Worm (Caenorhabditis elegans) whole organism, late embryonic: ENCODE data around the gene Y51H4A.936.
A peak's percentile ranks its signal among the peaks of the same experiment; 100 is the strongest.
"Not testable (repeated sequence)": the region's sequence is repeated elsewhere in the genome, so short reads cannot be mapped to it uniquely, and the experiment has no call there.

Source experiments
- C08G9.2 ChIP-seq: sonication (generic microtip); optimal IDR thresholded peaks from 2 replicates; lab custom pipeline; 2016; ENCODE audit warnings: mild to moderate bottlenecking, missing genetic modification characterization, moderate library complexity, missing compliant biosample characterization
- K02D7.2 ChIP-seq: sonication (generic microtip); optimal IDR thresholded peaks from 2 replicates; lab custom pipeline; 2017; ENCODE audit warnings: mild to moderate bottlenecking, missing genetic modification characterization, missing compliant biosample characterization
- K09A11.1 ChIP-seq: sonication (generic microtip); optimal IDR thresholded peaks from 2 replicates; lab custom pipeline; 2017; ENCODE audit warnings: antibody characterized with exemption, mild to moderate bottlenecking, missing genetic modification characterization, missing compliant biosample characterization; ENCODE audit not compliant: insufficient read depth
- Y22D7AL.16 ChIP-seq: sonication (generic microtip); optimal IDR thresholded peaks from 2 replicates; lab custom pipeline; 2016; ENCODE audit warnings: missing genetic modification characterization, missing compliant biosample characterization
- ahr-1 ChIP-seq: sonication (generic microtip); optimal IDR thresholded peaks from 2 replicates; lab custom pipeline; 2016; ENCODE audit warnings: missing genetic modification characterization, missing compliant biosample characterization
- ceh-14 ChIP-seq: sonication (generic microtip); optimal IDR thresholded peaks from 2 replicates; lab custom pipeline; 2016; ENCODE audit warnings: missing genotype, missing genetic modification characterization, missing compliant biosample characterization
- ceh-18 ChIP-seq: sonication (generic microtip); optimal IDR thresholded peaks from 2 replicates; lab custom pipeline; 2016; ENCODE audit warnings: missing genetic modification characterization, missing compliant biosample characterization
- ceh-30 ChIP-seq: fragments of 150-350 bp; optimal IDR thresholded peaks from 2 replicates; lab custom pipeline; 2014; ENCODE audit warnings: missing biosample characterization, missing genetic modification characterization
- ceh-34 ChIP-seq: sonication (generic microtip); optimal IDR thresholded peaks from 2 replicates; lab custom pipeline; 2016; ENCODE audit warnings: mild to moderate bottlenecking, missing genetic modification characterization, missing compliant biosample characterization
- ceh-45 ChIP-seq: fragments of 200-800 bp; sonication (Bioruptor generic); IDR thresholded peaks from 2 replicates; pipeline ENCODE4 v1.3.6; 2022; ENCODE audit warnings: missing genetic modification reagents, missing genetic modification characterization, missing compliant biosample characterization
- ceh-48 ChIP-seq: sonication (generic microtip); optimal IDR thresholded peaks from 2 replicates; lab custom pipeline; 2016; ENCODE audit warnings: missing genetic modification characterization, inconsistent platforms, missing compliant biosample characterization
- ceh-9 ChIP-seq: sonication (generic microtip); optimal IDR thresholded peaks from 2 replicates; lab custom pipeline; 2016; ENCODE audit warnings: mild to moderate bottlenecking, missing genetic modification characterization, inconsistent platforms, missing compliant biosample characterization
- dmd-4 ChIP-seq: sonication (generic microtip); optimal IDR thresholded peaks from 2 replicates; lab custom pipeline; 2016; ENCODE audit warnings: borderline replicate concordance, missing genetic modification characterization, missing compliant biosample characterization
- elt-2 ChIP-seq: sonication (generic microtip); optimal IDR thresholded peaks from 2 replicates; lab custom pipeline; 2016; ENCODE audit warnings: missing genetic modification reagents, missing genetic modification characterization, missing compliant biosample characterization
- elt-4 ChIP-seq: sonication (generic microtip); optimal IDR thresholded peaks from 2 replicates; lab custom pipeline; 2016; ENCODE audit warnings: missing genetic modification characterization, missing compliant biosample characterization
- ets-4 ChIP-seq: sonication (generic microtip); optimal IDR thresholded peaks from 2 replicates; lab custom pipeline; 2016; ENCODE audit warnings: missing genetic modification characterization, missing compliant biosample characterization
- fax-1 ChIP-seq: sonication (generic microtip); optimal IDR thresholded peaks from 2 replicates; lab custom pipeline; 2016; ENCODE audit warnings: missing genotype, missing genetic modification characterization, missing compliant biosample characterization
- lin-11 ChIP-seq: fragments of 200-800 bp; sonication (Bioruptor generic); optimal IDR thresholded peaks from 2 replicates; lab custom pipeline; 2018; ENCODE audit warnings: mild to moderate bottlenecking, missing genetic modification characterization, missing compliant biosample characterization
- mec-3 ChIP-seq: sonication (generic microtip); optimal IDR thresholded peaks from 2 replicates; lab custom pipeline; 2016; ENCODE audit warnings: borderline replicate concordance, missing genetic modification characterization, missing compliant biosample characterization
- nfya-1 ChIP-seq: sonication (generic microtip); optimal IDR thresholded peaks from 2 replicates; lab custom pipeline; 2017; ENCODE audit warnings: missing genetic modification characterization, mild to moderate bottlenecking, missing compliant biosample characterization, antibody characterized with exemption, moderate library complexity
- pag-3 ChIP-seq: sonication (generic microtip); optimal IDR thresholded peaks from 2 replicates; lab custom pipeline; 2016; ENCODE audit warnings: missing compliant biosample characterization, missing genetic modification characterization, borderline replicate concordance
- pax-1 ChIP-seq: fragments of 150-350 bp; optimal IDR thresholded peaks from 2 replicates; lab custom pipeline; 2014; ENCODE audit warnings: missing biosample characterization, missing genetic modification characterization
- pha-2 ChIP-seq: sonication (generic microtip); optimal IDR thresholded peaks from 2 replicates; lab custom pipeline; 2017; ENCODE audit warnings: mild to moderate bottlenecking, missing genetic modification characterization, missing compliant biosample characterization
- ref-2 ChIP-seq: sonication (generic microtip); optimal IDR thresholded peaks from 2 replicates; lab custom pipeline; 2016; ENCODE audit warnings: missing genetic modification characterization, missing compliant biosample characterization
- ttx-3 ChIP-seq: sonication (generic microtip); optimal IDR thresholded peaks from 2 replicates; lab custom pipeline; 2016; ENCODE audit warnings: missing genetic modification reagents, missing genetic modification characterization, missing compliant biosample characterization
- unc-55 ChIP-seq: sonication (generic microtip); optimal IDR thresholded peaks from 2 replicates; lab custom pipeline; 2017; ENCODE audit warnings: missing biosample characterization, missing genetic modification reagents, missing genetic modification characterization
- unc-86 ChIP-seq: sonication (generic microtip); optimal IDR thresholded peaks from 2 replicates; lab custom pipeline; 2016; ENCODE audit warnings: missing genetic modification characterization, missing compliant biosample characterization
- zip-5 ChIP-seq: sonication (generic microtip); optimal IDR thresholded peaks from 2 replicates; lab custom pipeline; 2016; ENCODE audit warnings: missing genetic modification characterization, missing compliant biosample characterization

Y51H4A.936 gene

DNA sequence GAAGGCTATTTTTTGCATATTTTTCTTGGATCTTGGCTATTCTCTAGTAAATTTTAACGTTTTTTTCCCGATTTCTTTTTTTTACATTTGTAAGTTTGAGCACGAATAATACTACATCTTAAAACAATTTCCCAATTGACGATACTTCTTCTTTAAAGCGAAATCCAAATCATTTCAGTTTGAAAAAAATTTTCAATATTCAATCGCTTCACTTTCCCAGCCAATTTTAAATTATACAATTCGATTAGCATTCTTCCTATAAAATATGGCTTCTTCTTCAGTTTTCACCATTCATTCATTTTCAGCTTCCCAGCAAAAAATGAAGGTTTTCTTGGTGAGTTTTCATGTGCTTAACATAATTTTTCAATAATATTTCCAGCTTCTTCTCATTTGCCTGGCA, 3.3 kb upstream of the Y51H4A.936 start, which contains the start of gene fip-7:
TSS of gene fip-7 (plus strand) at position 301 of the 400 bp plus-strand sequence.
- TF ChIP-seq unc-86, elt-4, elt-2 (tag; lab: Kevin White, UChicago): not testable (repeated sequence)
- TF ChIP-seq, all 69 proteins: peak for 0; not testable (repeated sequence) for 69

DNA sequence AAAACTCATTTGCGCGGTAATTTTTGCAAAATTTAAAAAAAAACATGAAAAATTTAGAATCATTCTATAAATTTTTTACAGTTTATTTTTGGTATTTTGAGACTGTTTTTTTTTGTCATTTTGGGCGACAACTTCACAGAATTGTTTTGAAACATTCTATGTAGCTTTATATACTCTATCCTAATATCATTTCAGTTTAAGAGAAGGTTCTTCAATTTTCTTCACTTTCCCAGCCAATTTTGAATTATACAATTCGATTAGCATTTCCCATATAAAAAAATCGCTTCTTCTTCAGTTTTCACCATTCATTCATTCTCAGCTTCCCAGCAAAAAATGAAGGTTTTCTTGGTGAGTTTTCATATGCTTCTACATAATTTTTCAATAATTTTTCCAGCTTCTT, 1.5 kb upstream of the Y51H4A.936 start, which contains the start of gene fipr-28:
TSS of gene fipr-28 (plus strand) at position 301 of the 400 bp plus-strand sequence.
- no peak for TF ChIP-seq dmd-4 (tag; lab: Kevin White, UChicago)
- TF ChIP-seq fax-1: no peak
- no peak for TF ChIP-seq ref-2 (tag; lab: Kevin White, UChicago)
- no peak for TF ChIP-seq K02D7.2
- no peak for TF ChIP-seq ceh-14 (tag; lab: Kevin White, UChicago)
- no peak for TF ChIP-seq ceh-45 (GFP tag; lab: Robert Waterston, UW)
- TF ChIP-seq Y22D7AL.16 (tag; lab: Kevin White, UChicago): no peak
- TF ChIP-seq, all 69 proteins: peak for 0

DNA sequence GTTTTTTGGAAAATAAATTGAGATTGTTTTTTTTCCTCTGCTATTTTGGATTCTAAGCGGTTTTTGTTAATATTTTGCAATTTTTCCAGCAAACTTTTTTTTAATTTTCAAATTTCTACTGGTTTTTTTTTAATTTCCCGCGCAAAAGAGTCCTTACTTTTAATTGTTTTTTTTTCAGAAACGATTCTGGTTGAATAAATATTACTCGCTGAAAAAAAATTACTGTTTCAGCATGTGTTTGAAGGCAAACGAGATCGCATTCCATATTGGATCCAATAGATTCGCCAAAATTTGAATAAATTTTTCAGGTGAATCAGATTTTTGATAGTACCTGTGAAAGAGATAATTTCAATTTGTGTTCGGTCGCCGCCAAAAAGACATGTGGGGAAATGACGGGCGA, 625 bp downstream of the Y51H4A.936 start:
- no peak for TF ChIP-seq nfya-1
- no peak for TF ChIP-seq dmd-4 (tag; lab: Kevin White, UChicago)
- no peak for TF ChIP-seq ceh-30 (tag; lab: Kevin White, UChicago)
- TF ChIP-seq pha-2 (tag; lab: Kevin White, UChicago): no peak
- TF ChIP-seq lin-11 (tag; lab: Kevin White, UChicago): no peak
- no peak for TF ChIP-seq ttx-3 (tag; lab: Kevin White, UChicago)
- TF ChIP-seq pax-1 (tag; lab: Kevin White, UChicago): no peak
- TF ChIP-seq pag-3: no peak
- TF ChIP-seq unc-55 (GFP tag; lab: Kevin White, UChicago): no peak
- no peak for TF ChIP-seq ahr-1 (tag; lab: Kevin White, UChicago)
- TF ChIP-seq zip-5: no peak
- TF ChIP-seq ceh-18 (tag; lab: Kevin White, UChicago): no peak
- no peak for TF ChIP-seq ceh-48 (tag; lab: Kevin White, UChicago)

DNA sequence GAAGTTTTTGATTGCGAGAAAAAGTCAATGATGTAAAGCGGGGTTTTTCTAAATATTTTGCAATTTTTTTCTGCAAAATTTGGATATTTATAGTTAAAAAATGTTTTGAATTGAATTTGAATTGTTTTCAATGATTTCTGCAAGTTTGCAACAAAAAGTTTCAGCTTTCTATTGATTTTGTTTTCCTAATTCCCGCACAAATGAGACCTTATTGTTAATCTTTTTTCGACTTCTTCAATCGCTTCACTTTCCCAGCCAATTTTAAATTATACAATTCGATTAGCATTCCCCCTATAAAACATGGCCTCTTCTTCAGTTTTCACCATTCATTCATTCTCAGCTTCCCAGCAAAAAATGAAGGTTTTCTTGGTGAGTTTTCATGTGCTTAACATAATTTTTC, 1.4 kb downstream of the Y51H4A.936 start, which contains the start of gene fipr-27:
TSS of gene fipr-27 (plus strand) at position 301 of the 400 bp plus-strand sequence.
- no peak for TF ChIP-seq ceh-48 (tag; lab: Kevin White, UChicago)

DNA sequence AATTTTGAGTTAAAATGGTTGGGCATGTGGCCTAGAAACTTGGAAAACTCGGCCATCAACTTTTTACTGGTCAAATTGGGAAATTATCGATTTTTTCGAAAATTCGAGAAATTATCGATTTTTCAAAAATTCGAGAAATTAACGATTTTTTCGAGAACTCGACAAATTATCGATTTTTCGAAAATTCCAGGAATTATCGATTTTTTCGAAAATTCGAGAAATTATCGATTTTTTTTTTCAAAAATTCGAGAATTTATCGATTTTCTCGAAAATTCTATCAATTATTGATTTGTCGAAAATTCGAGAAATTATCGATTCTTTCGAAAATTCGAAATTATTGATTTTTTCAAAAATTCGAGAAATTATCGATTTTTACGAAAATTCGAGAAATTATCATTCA, 14.6 kb downstream of the Y51H4A.936 start:
- TF ChIP-seq ceh-9 (tag; lab: Kevin White, UChicago): no peak
- no peak for TF ChIP-seq mec-3
- no peak for TF ChIP-seq ets-4 (tag; lab: Kevin White, UChicago)
- peak; percentile 81 for TF ChIP-seq ceh-48 (tag; lab: Kevin White, UChicago)
- TF ChIP-seq C08G9.2 (tag; lab: Kevin White, UChicago): no peak

DNA sequence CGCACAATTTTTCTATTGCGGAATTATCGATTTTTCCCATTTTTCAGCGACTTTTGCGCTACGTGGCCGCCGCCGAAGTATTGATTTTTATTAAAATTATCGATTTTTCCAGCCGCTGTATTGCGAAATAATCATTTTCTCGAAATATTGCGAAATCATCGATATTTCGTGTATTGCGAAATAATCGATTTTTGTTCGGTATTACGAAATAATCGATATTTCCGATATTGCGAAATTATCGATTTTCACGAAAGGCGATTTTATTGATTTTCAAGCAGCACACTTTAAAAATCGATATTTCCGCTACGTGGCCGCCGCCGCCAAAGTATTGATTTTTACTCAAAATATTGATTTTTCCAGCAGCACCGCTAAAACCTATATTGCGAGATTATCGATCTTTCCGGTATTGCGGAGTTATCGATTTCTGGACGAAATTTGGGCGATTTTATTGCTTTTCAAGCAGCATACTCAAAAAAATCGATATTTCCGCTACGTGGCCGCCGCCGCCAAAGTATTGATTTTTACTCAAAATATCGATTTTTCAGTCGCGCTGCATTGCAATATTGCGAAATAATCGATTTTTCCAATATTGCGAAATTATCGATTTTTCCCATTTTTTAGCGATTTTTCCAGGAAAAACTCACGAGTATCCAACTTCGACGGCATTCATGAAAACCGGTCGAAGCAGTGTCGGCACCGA, 16.5 kb downstream of the Y51H4A.936 start:
- no peak for TF ChIP-seq pax-1 (tag; lab: Kevin White, UChicago)
- peak; percentile 62 for TF ChIP-seq ceh-48 (tag; lab: Kevin White, UChicago)

DNA sequence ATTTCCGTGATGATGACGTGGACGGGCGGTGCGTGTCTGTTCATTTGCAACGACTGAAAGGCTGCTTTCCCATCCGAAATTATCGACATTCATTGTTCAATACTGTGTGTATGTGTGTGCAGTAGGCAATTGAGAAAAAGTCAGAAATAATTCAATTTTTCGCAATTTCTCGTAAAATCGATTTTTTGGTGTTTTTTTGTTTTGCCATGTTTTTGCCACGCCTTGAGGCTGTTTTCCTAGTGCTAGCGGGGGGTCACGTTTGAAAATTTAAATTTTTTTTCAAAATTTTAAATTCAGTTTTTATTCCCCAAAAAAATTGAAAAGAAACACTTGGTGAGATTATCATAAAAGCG, 17.0 kb downstream of the Y51H4A.936 start, which contains the start of gene Y51H4A.13:
TSS of gene Y51H4A.13 (minus strand) at position 182 of the 353 bp plus-strand sequence.
- TF ChIP-seq zip-5, ceh-34, K09A11.1: not testable (repeated sequence)
